Fruit fly (Drosophila melanogaster): ENCODE measurements around the gene Dis3.
A peak's percentile ranks its signal among the peaks of the same experiment; 100 is the strongest.

The Dis3 gene

dm6 chr3R:24357698-24358097 is 24.5 kb downstream of the Dis3 start, which contains the start of gene Golgin84:
Golgin84 (minus strand) TSS chr3R:24357938.
- TF ChIP-seq Myc (optimal IDR thresholded peaks at IDR 0.05): no peak
- no peak for TF ChIP-seq lola (GFP tag; optimal IDR thresholded peaks at IDR 0.05)
- no peak for TF ChIP-seq Jra (GFP tag; optimal IDR thresholded peaks at IDR 0.05)
- no peak for TF ChIP-seq ey (GFP tag; optimal IDR thresholded peaks at IDR 0.05)
- TF ChIP-seq fru (GFP tag; optimal IDR thresholded peaks at IDR 0.05): no peak
- no peak for TF ChIP-seq tai (GFP tag; optimal IDR thresholded peaks at IDR 0.05)
- no peak for TF ChIP-seq Hr78 (GFP tag; optimal IDR thresholded peaks at IDR 0.05)
- TF ChIP-seq CrebA (GFP tag; optimal IDR thresholded peaks at IDR 0.05; ENCODE audit: borderline replicate concordance): no peak
- no peak for TF ChIP-seq usp (GFP tag; optimal IDR thresholded peaks at IDR 0.05)
- no peak for TF ChIP-seq jim (GFP tag; optimal IDR thresholded peaks at IDR 0.05)
- no peak for TF ChIP-seq h (GFP tag; optimal IDR thresholded peaks at IDR 0.05)
- TF ChIP-seq sv (GFP tag; optimal IDR thresholded peaks at IDR 0.05): no peak
- no peak for TF ChIP-seq Abd-B (GFP tag; optimal IDR thresholded peaks at IDR 0.05)
- no peak for TF ChIP-seq CG9705 (GFP tag; optimal IDR thresholded peaks at IDR 0.05)
- TF ChIP-seq OdsH (GFP tag; optimal IDR thresholded peaks at IDR 0.05): no peak
- no peak for TF ChIP-seq CG32264 (GFP tag; optimal IDR thresholded peaks at IDR 0.05)
- TF ChIP-seq dmrt93B (GFP tag; optimal IDR thresholded peaks at IDR 0.05): no peak
- TF ChIP-seq Dfd (GFP tag; optimal IDR thresholded peaks at IDR 0.05): no peak
- TF ChIP-seq HLH106 (tag; optimal IDR thresholded peaks at IDR 0.05): no peak
- no peak for TF ChIP-seq Hnf4 (GFP tag; optimal IDR thresholded peaks at IDR 0.05)

DNA sequence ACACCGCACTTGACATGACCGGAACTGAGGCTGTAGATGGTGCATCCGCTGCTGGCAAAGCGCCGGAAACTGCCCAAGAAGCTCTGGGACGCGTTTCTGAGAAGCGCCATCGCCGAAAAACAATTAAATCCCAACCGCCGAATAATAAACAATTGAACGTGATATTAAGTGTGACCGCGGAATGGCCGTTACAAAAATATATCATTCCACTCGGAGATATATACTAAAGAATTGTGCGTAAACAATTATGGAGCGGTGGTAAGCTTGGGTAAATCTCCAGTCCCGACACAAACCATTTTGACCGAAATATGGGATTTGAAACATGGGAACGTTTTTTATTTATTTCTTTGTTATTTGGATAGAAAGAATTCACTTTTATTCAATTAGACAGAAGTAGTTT is 26.7 kb downstream of the Dis3 start, which contains the start of gene CG18528:
Gene CG18528, minus strand, starts transcription at position 188 of the 400 bp plus-strand sequence.
- TF ChIP-seq GATAd (GFP tag; optimal IDR thresholded peaks at IDR 0.05): no peak
- peak; percentile 57 for TF ChIP-seq Myc (optimal IDR thresholded peaks at IDR 0.05)
- no peak for TF ChIP-seq CrebA (GFP tag; optimal IDR thresholded peaks at IDR 0.05; ENCODE audit: borderline replicate concordance)
- TF ChIP-seq dsf (GFP tag; optimal IDR thresholded peaks at IDR 0.05; ENCODE audit: borderline replicate concordance): no peak

DNA sequence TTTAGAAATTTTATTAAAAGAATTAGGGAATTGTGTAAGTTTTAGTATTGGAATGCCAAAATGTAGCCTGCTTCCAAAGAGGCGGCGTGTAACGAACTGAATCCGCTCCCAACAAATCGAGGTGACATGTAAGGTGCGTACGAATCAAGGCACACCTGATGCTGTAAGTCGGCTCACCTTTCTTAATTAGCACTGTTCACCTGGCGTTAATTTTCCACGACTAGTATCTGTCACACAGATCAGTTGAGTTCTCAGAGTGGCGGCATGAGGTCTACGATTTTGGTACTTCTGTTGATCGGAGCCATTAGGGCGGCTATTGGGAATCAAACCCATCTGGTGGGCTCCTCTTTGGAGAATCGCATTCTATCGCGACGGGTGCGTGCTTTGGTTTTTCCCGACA is 28.4 kb downstream of the Dis3 start, which contains the start of the genes CG5762 and CG33339:
Gene CG5762, minus strand, starts transcription at position 101 of the 400 bp plus-strand sequence.
Gene CG33339, plus strand, starts transcription at position 265 of the 400 bp plus-strand sequence.
- TF ChIP-seq rgr (GFP tag; optimal IDR thresholded peaks at IDR 0.05) (no peak), HLH106 (tag; optimal IDR thresholded peaks at IDR 0.05) (no peak), h (GFP tag; optimal IDR thresholded peaks at IDR 0.05) (no peak), foxo (GFP tag; optimal IDR thresholded peaks at IDR 0.05) (no peak), br (GFP tag; optimal IDR thresholded peaks at IDR 0.05) (no peak)

DNA sequence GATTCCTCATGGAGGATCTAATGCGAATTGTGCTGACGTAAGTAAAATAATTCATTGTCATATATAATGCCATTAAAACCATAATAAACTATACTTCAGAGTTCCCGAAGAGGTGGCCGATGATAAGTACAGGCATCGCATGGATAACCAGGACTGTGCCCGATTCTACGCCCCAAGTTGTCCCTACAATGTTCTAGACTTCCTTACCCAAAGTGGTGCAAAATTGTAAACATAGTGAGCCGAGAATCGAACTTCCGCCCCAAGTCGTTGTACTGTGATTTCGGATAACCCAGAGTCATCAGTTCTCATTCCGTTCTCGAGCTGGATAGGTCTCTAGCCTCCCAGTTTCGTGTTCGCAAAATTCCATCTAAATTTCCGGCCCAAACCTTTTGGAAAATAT is 29.6 kb downstream of the Dis3 start, which contains the start of gene CG33340:
Gene CG33340, plus strand, starts transcription at position 301 of the 400 bp plus-strand sequence.
- TF ChIP-seq psq (GFP tag; optimal IDR thresholded peaks at IDR 0.05) (no peak), ey (GFP tag; optimal IDR thresholded peaks at IDR 0.05) (no peak)

DNA sequence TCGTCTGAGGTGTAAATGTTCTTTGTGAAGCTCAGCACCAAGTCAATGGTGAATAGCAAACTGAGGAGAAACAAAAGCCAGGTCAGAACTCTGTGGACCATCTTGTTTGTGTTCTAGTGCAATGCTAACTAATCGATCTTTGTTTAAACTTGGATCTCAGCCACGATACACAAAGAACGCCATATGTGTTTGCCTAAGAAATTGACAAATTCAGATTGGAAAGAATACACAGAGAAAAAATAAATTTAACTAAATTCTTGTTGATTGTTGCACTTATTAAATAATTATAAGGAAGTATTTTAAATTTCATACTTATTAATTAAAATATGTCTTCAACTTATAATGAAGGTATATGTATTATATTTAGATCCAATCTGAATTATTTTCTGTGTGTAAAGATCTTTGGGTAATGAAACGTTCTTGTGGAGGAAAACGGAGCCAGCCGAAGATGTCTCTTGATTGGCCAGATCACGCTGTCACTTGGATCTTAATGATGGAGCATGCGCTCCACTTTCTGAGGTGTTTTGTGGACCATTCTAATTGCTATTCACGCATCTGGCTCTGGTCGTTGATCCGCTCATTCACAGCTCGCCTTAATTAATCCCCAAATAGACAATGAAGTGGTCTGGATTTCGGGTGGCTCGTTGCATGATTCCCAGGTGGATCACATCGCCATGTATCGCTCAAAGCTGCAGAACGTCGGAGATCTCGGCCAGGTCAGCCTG is 31.8 kb downstream of the Dis3 start, which contains the start of the genes CG17784 and CG13613:
Gene CG17784, minus strand, starts transcription at position 101 of the 725 bp plus-strand sequence.
Gene CG13613, plus strand, starts transcription at position 675 of the 725 bp plus-strand sequence.
- TF ChIP-seq CG9705 (GFP tag; optimal IDR thresholded peaks at IDR 0.05) (no peak), psq (GFP tag; optimal IDR thresholded peaks at IDR 0.05) (no peak), sv (GFP tag; optimal IDR thresholded peaks at IDR 0.05) (no peak), lola (GFP tag; optimal IDR thresholded peaks at IDR 0.05) (no peak), GATAd (GFP tag; optimal IDR thresholded peaks at IDR 0.05) (no peak), Myc (optimal IDR thresholded peaks at IDR 0.05) (no peak), foxo (GFP tag; optimal IDR thresholded peaks at IDR 0.05) (no peak), Sp1 (GFP tag; optimal IDR thresholded peaks at IDR 0.05) (no peak), dl (GFP tag; optimal IDR thresholded peaks at IDR 0.05; ENCODE audit: insufficient read depth in 1 of 2, partially characterized antibody in 2 of 2) (no peak), HLH106 (tag; optimal IDR thresholded peaks at IDR 0.05) (no peak), brk (GFP tag; optimal IDR thresholded peaks at IDR 0.05) (no peak), Abd-B (GFP tag; optimal IDR thresholded peaks at IDR 0.05) (no peak), Hnf4 (GFP tag; optimal IDR thresholded peaks at IDR 0.05) (no peak), dsf (GFP tag; optimal IDR thresholded peaks at IDR 0.05; ENCODE audit: borderline replicate concordance) (no peak), Dfd (GFP tag; optimal IDR thresholded peaks at IDR 0.05) (no peak), Hr78 (GFP tag; optimal IDR thresholded peaks at IDR 0.05) (no peak), Rel (GFP tag; optimal IDR thresholded peaks at IDR 0.05) (no peak), Rel (tag; optimal IDR thresholded peaks at IDR 0.05) (no peak), fru (GFP tag; optimal IDR thresholded peaks at IDR 0.05) (no peak), OdsH (GFP tag; optimal IDR thresholded peaks at IDR 0.05) (no peak), Mio (GFP tag; optimal IDR thresholded peaks at IDR 0.05) (no peak)

Measured in whole organism, wandering third instar larva.